Worm (Caenorhabditis elegans) whole organism, L2 larva: ENCODE results near the gene ZC250.4.

Experiments used
- lin-13 ChIP-seq: fragments of 150-350 bp; optimal IDR thresholded peaks from 2 replicates; lab custom pipeline; 2014; ENCODE audit warnings: missing biosample characterization, missing genetic modification reagents, missing genetic modification characterization
- nhr-77 ChIP-seq: fragments of 150-350 bp; optimal IDR thresholded peaks from 2 replicates; lab custom pipeline; 2014; ENCODE audit warnings: missing biosample characterization, missing genetic modification characterization
- ztf-11 ChIP-seq: sonication (generic microtip); optimal IDR thresholded peaks from 2 replicates; lab custom pipeline; 2017; ENCODE audit warnings: missing biosample characterization, missing genetic modification characterization

DNA sequence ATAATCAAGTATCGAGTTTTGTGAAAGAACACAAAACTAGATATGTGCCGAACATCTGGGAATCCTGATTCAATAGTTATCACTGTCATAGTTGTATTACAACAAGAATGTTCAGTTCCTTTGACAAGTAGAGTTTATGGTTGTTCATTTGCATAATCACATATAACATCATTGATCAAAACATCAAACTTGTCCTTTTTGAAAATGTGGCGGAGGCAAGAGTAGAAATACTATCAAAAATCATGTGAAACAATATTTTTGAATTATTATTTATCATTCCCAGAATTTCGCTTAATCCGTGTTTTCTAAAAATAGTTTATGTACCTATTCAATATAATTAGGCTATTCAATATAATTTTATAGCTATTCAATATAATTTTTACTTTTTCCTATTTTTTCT lies 27.6 kb downstream of the ZC250.4 start, which contains the start of gene F44E7.7:
- TF ChIP-seq lin-13: no peak
- no peak for TF ChIP-seq ztf-11
- TF ChIP-seq nhr-77 (tag; lab: Kevin White, UChicago): no peak
